Worm (Caenorhabditis elegans): ENCODE results near the gene gmps-1.
A peak's percentile ranks its signal among the peaks of the same experiment; 100 is the strongest.

The gmps-1 gene

DNA sequence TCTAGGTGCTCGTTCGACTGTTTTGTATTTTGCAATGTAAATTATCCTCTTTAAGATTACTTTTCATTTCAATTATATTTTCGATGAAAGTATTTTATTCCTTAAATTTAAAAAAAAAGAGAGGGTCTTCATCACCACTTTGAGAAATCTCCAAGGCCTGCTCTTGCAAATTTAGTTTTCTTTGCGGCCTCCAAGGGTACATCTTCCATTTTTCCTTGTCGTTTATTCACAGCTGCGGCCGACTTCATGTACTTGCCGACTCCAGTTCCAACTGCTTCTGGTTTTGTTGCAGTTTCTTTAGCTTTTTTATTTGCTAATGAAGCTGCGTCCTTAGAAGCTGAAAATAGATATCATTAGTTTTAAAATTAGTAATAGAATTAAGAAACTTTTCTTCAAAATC is 2.2 kb upstream of the gmps-1 start (continued):
- TF ChIP-seq ztf-22 (GFP tag; optimal IDR thresholded peaks at IDR 0.05): no peak
- no peak for TF ChIP-seq rcor-1 (GFP tag; IDR thresholded peaks at IDR 0.05)
- TF ChIP-seq dpl-1 (GFP tag; optimal IDR thresholded peaks at IDR 0.05): no peak
- TF ChIP-seq hrde-1 (tag; optimal IDR thresholded peaks at IDR 0.05; ENCODE audit: borderline replicate concordance): peak; percentile 48
- TF ChIP-seq hsf-1 (GFP tag; IDR thresholded peaks at IDR 0.05): no peak
- no peak for TF ChIP-seq ceh-100 (GFP tag; IDR thresholded peaks at IDR 0.05)
- TF ChIP-seq B0019.2 (GFP tag; conservative IDR thresholded peaks at IDR 0.05): no peak
- no peak for TF ChIP-seq ztf-28 (GFP tag; IDR thresholded peaks at IDR 0.05)
- TF ChIP-seq D2030.7 (GFP tag; IDR thresholded peaks at IDR 0.05): no peak
- no peak for TF ChIP-seq Y53G8AR.9 (GFP tag; conservative IDR thresholded peaks at IDR 0.05)
- TF ChIP-seq gei-17 (GFP tag; optimal IDR thresholded peaks at IDR 0.05): no peak
- TF ChIP-seq somi-1 (GFP tag; optimal IDR thresholded peaks at IDR 0.05): no peak
- peak; percentile 13; the same call in 1 of the 2 replicates for TF ChIP-seq Y95B8A.8 (GFP tag; IDR thresholded peaks at IDR 0.05)
- no peak for TF ChIP-seq attf-3 (GFP tag; conservative IDR thresholded peaks at IDR 0.05)
- TF ChIP-seq let-526 (GFP tag; IDR thresholded peaks at IDR 0.05): no peak
- TF ChIP-seq cebp-1 (GFP tag; IDR thresholded peaks at IDR 0.05): no peak
- TF ChIP-seq cebp-1 (tag; optimal IDR thresholded peaks at IDR 0.05): peak; percentile 24
- no peak for TF ChIP-seq madf-3 (GFP tag; IDR thresholded peaks at IDR 0.05)
- no peak for TF ChIP-seq attf-5 (GFP tag; optimal IDR thresholded peaks at IDR 0.05)
- TF ChIP-seq rec-8 (tag; optimal IDR thresholded peaks at IDR 0.05): no peak
- peak; percentile 5; the same call in 1 of the 2 replicates for TF ChIP-seq hmg-1.2 (GFP tag; IDR thresholded peaks at IDR 0.05)
- TF ChIP-seq B0261.1 (tag; optimal IDR thresholded peaks at IDR 0.05): no peak
- 0 out of 2 replicates have a peak, but pooled peaks have one; percentile 66 for TF ChIP-seq ztf-25 (GFP tag; IDR thresholded peaks at IDR 0.05)
- no peak for TF ChIP-seq sptf-2 (GFP tag; optimal IDR thresholded peaks at IDR 0.05)
- no peak for TF ChIP-seq snpc-1.1 (tag; optimal IDR thresholded peaks at IDR 0.05; ENCODE audit: insufficient read depth)
- TF ChIP-seq bed-2 (GFP tag; IDR thresholded peaks at IDR 0.05): no peak
- no peak for TF ChIP-seq F57A8.1 (GFP tag; optimal IDR thresholded peaks at IDR 0.05)
- TF ChIP-seq tlf-1 (GFP tag; optimal IDR thresholded peaks at IDR 0.05): no peak
- TF ChIP-seq madf-10 (tag; optimal IDR thresholded peaks at IDR 0.05): no peak
- TF ChIP-seq egl-44 (GFP tag; IDR thresholded peaks at IDR 0.05): no peak
- no peak for TF ChIP-seq lir-1 (GFP tag; conservative IDR thresholded peaks at IDR 0.05)
- no peak for TF ChIP-seq die-1 (tag; optimal IDR thresholded peaks at IDR 0.05)
- no peak for TF ChIP-seq nfya-1 (tag; optimal IDR thresholded peaks at IDR 0.05; ENCODE audit: borderline replicate concordance, insufficient read depth)
- no peak for TF ChIP-seq F49E8.2 (tag; optimal IDR thresholded peaks at IDR 0.05; ENCODE audit: insufficient read depth)
- 0 out of 2 replicates have a peak, but pooled peaks have one; percentile 15 for TF ChIP-seq B0336.3 (GFP tag; IDR thresholded peaks at IDR 0.05)
- TF ChIP-seq ZK185.1 (tag; optimal IDR thresholded peaks at IDR 0.05; ENCODE audit: poor library complexity, severe bottlenecking): no peak
- peak; percentile 25 for TF ChIP-seq snpc-4 (GFP tag; optimal IDR thresholded peaks at IDR 0.05)
- no peak for TF ChIP-seq snpc-4 (tag; optimal IDR thresholded peaks at IDR 0.05)
- no peak for TF ChIP-seq sdz-38 (tag; optimal IDR thresholded peaks at IDR 0.05)
- no peak for TF ChIP-seq athp-1 (tag; optimal IDR thresholded peaks at IDR 0.05)
- no peak for TF ChIP-seq aptf-2 (GFP tag; conservative IDR thresholded peaks at IDR 0.05)
- TF ChIP-seq lag-1 (GFP tag; IDR thresholded peaks at IDR 0.05): no peak
- TF ChIP-seq attf-6 (GFP tag; IDR thresholded peaks at IDR 0.05): no peak
- TF ChIP-seq lin-40 (tag; optimal IDR thresholded peaks at IDR 0.05): no peak
- no peak for TF ChIP-seq Y53F4B.3 (GFP tag; IDR thresholded peaks at IDR 0.05)
- peak; percentile 81; the same call in 1 of the 2 replicates for TF ChIP-seq ceh-58 (GFP tag; IDR thresholded peaks at IDR 0.05)
- TF ChIP-seq lin-26 (GFP tag; IDR thresholded peaks at IDR 0.05): no peak
- peak; percentile 6 for TF ChIP-seq atf-7 (tag; optimal IDR thresholded peaks at IDR 0.05)
